Worm (Caenorhabditis elegans): ENCODE results near the gene Y7A5A.2.

DNA sequence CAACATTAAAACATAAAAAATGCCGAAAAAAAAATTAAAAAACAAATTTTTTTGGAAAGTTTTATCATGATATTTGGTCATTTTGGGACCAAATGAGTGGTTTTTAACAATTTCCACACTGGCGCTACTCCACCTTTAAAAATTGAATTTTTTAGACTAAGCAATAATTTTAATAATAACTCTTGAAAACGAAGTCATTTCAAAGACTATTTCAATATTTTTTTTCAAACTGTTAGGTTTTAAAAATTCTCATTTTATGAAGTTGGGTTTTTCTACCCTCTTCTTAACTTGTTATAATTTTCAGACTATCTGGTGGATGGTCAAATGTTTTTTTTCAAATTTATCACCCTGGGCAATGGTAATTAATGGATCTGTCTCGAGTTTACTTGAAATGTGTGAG is 49.7 kb upstream of the Y7A5A.2 start, which contains the start of gene Y7A5A.8:
- TF ChIP-seq ces-1 (GFP tag; optimal IDR thresholded peaks at IDR 0.05): no peak
- no peak for TF ChIP-seq drap-1 (GFP tag; optimal IDR thresholded peaks at IDR 0.05)
- TF ChIP-seq ceh-43 (GFP tag; optimal IDR thresholded peaks at IDR 0.05): no peak
- TF ChIP-seq elt-3 (tag; optimal IDR thresholded peaks at IDR 0.05): no peak
- no peak for TF ChIP-seq nhr-76 (tag; optimal IDR thresholded peaks at IDR 0.05)
- TF ChIP-seq lin-13 (tag; optimal IDR thresholded peaks at IDR 0.05): no peak
- TF ChIP-seq blmp-1 (tag; optimal IDR thresholded peaks at IDR 0.05): no peak
- no peak for TF ChIP-seq nhr-2 (tag; optimal IDR thresholded peaks at IDR 0.05)
- TF ChIP-seq lsy-2 (tag; optimal IDR thresholded peaks at IDR 0.05): no peak
- no peak for TF ChIP-seq unc-39 (tag; optimal IDR thresholded peaks at IDR 0.05)
- no peak for TF ChIP-seq pha-4 (tag; optimal IDR thresholded peaks at IDR 0.05)
- TF ChIP-seq unc-62 (GFP tag; optimal IDR thresholded peaks at IDR 0.05): no peak

Data from whole organism, mixed stage, embryonic.